Worm (Caenorhabditis elegans): ENCODE data around the gene C10C6.3.

ce11 chrIV:11500421-11500820 lies 35.4 kb upstream of the C10C6.3 start, which contains the start of gene H21P03.10:
- TF ChIP-seq tra-4 (tag; optimal IDR thresholded peaks at IDR 0.05) (no peak), ama-1 (optimal IDR thresholded peaks at IDR 0.05) (no peak), sea-1 (GFP tag; conservative IDR thresholded peaks at IDR 0.05) (no peak), flt-1 (GFP tag; IDR thresholded peaks at IDR 0.05) (no peak), ceh-36 (tag; optimal IDR thresholded peaks at IDR 0.05) (no peak), tbx-11 (GFP tag; IDR thresholded peaks at IDR 0.05) (no peak), F13C5.2 (tag; optimal IDR thresholded peaks at IDR 0.05) (no peak), tbx-37 (GFP tag; conservative IDR thresholded peaks at IDR 0.05) (no peak), B0310.2 (tag; optimal IDR thresholded peaks at IDR 0.05) (no peak), aly-1 (tag; optimal IDR thresholded peaks at IDR 0.05) (no peak), scrt-1 (GFP tag; IDR thresholded peaks at IDR 0.05) (no peak), hnd-1 (tag; optimal IDR thresholded peaks at IDR 0.05) (no peak), pes-1 (GFP tag; IDR thresholded peaks at IDR 0.05) (no peak)

All from whole organism, early embryonic.